Fruit fly (Drosophila melanogaster): Measurements from ENCODE around the gene bai.

Gene bai

dm6 chr3R:25049383-25049741 lies 10.2 kb downstream of the bai start, which contains the start of gene CG11791 (continued):
- TF ChIP-seq phol (tag; optimal IDR thresholded peaks at IDR 0.05) = peak; percentile 6
- TF ChIP-seq CG4404 (GFP tag; IDR thresholded peaks at IDR 0.05) = no peak
- no peak for TF ChIP-seq hkb (optimal IDR thresholded peaks at IDR 0.05)
- TF ChIP-seq hkb (GFP tag; IDR thresholded peaks at IDR 0.05) = no peak
- no peak for TF ChIP-seq nau (GFP tag; optimal IDR thresholded peaks at IDR 0.05)
- TF ChIP-seq CG33213 (GFP tag; optimal IDR thresholded peaks at IDR 0.05) = no peak
- no peak for TF ChIP-seq fd102C (GFP tag; optimal IDR thresholded peaks at IDR 0.05)
- TF ChIP-seq Dp (GFP tag; optimal IDR thresholded peaks at IDR 0.05) = peak; percentile 71
- no peak for TF ChIP-seq unpg (GFP tag; optimal IDR thresholded peaks at IDR 0.05)
- TF ChIP-seq pfk (GFP tag; optimal IDR thresholded peaks at IDR 0.05) = peak; percentile 95
- TF ChIP-seq Awh (GFP tag; IDR thresholded peaks at IDR 0.05) = no peak
- peak; percentile 95 for TF ChIP-seq CG1603 (tag; optimal IDR thresholded peaks at IDR 0.05)
- no peak for TF ChIP-seq CG1647 (GFP tag; optimal IDR thresholded peaks at IDR 0.05)
- no peak for TF ChIP-seq CG7357 (GFP tag; IDR thresholded peaks at IDR 0.05)

- TF ChIP-seq HLH3B (GFP tag; IDR thresholded peaks at IDR 0.05) = no peak
- TF ChIP-seq CG32767 (GFP tag; IDR thresholded peaks at IDR 0.05) = no peak
- no peak for TF ChIP-seq CG1792 (GFP tag; optimal IDR thresholded peaks at IDR 0.05)
- peak; percentile 34 for TF ChIP-seq CG12659 (GFP tag; optimal IDR thresholded peaks at IDR 0.05)
- TF ChIP-seq D19B (GFP tag; optimal IDR thresholded peaks at IDR 0.05) = no peak
- no peak for TF ChIP-seq CG1647 (GFP tag; optimal IDR thresholded peaks at IDR 0.05)
- no peak for TF ChIP-seq CG8359 (GFP tag; optimal IDR thresholded peaks at IDR 0.05; ENCODE audit: borderline replicate concordance)
- no peak for TF ChIP-seq pan (optimal IDR thresholded peaks at IDR 0.05)
- no peak for TF ChIP-seq pan (GFP tag; optimal IDR thresholded peaks at IDR 0.05 in 1 of 2, IDR thresholded peaks at IDR 0.05 in 1 of 2)
- TF ChIP-seq CG10321 (GFP tag; IDR thresholded peaks at IDR 0.05) = no peak
- no peak for TF ChIP-seq stc (GFP tag; IDR thresholded peaks at IDR 0.05)
- TF ChIP-seq fd3F (GFP tag; optimal IDR thresholded peaks at IDR 0.05) = no peak
- TF ChIP-seq CG15269 (tag; optimal IDR thresholded peaks at IDR 0.05) = no peak
- no peak for TF ChIP-seq CG11093 (GFP tag; IDR thresholded peaks at IDR 0.05)
- TF ChIP-seq E2f2 (GFP tag; IDR thresholded peaks at IDR 0.05) = no peak
- TF ChIP-seq CG4328 (GFP tag; optimal IDR thresholded peaks at IDR 0.05) = no peak
- no peak for TF ChIP-seq lilli (GFP tag; optimal IDR thresholded peaks at IDR 0.05)
- peak in 1 of 2 experiments; percentile 5 for TF ChIP-seq insv (GFP tag; optimal IDR thresholded peaks at IDR 0.05)
- TF ChIP-seq CG16815 (GFP tag; optimal IDR thresholded peaks at IDR 0.05) = no peak
- no peak for TF ChIP-seq CG5245 (GFP tag; optimal IDR thresholded peaks at IDR 0.05)
- no peak for TF ChIP-seq Six4 (GFP tag; optimal IDR thresholded peaks at IDR 0.05)
- no peak for TF ChIP-seq CG14965 (GFP tag; optimal IDR thresholded peaks at IDR 0.05; ENCODE audit: borderline replicate concordance)
- TF ChIP-seq Dbx (GFP tag; IDR thresholded peaks at IDR 0.05) = no peak
- no peak for TF ChIP-seq CG10366 (GFP tag; IDR thresholded peaks at IDR 0.05)
- TF ChIP-seq CG3838 (GFP tag; optimal IDR thresholded peaks at IDR 0.05) = no peak
- TF ChIP-seq Hand (GFP tag; optimal IDR thresholded peaks at IDR 0.05) = peak; percentile 55
- TF ChIP-seq CG32532 (GFP tag; IDR thresholded peaks at IDR 0.05) = no peak
- TF ChIP-seq CG11695 (GFP tag; IDR thresholded peaks at IDR 0.05) = no peak
- TF ChIP-seq CG9437 (GFP tag; optimal IDR thresholded peaks at IDR 0.05) = no peak
- no peak for TF ChIP-seq Drgx (GFP tag; IDR thresholded peaks at IDR 0.05)
- peak; percentile 8 for TF ChIP-seq CG10147 (GFP tag; optimal IDR thresholded peaks at IDR 0.05)
- TF ChIP-seq ash1 (GFP tag; optimal IDR thresholded peaks at IDR 0.05) = no peak
- TF ChIP-seq CG4424 (GFP tag; optimal IDR thresholded peaks at IDR 0.05) = no peak
- no peak for TF ChIP-seq ranshi (GFP tag; IDR thresholded peaks at IDR 0.05)
- no peak for TF ChIP-seq Chrac-16 (GFP tag; optimal IDR thresholded peaks at IDR 0.05)
- peak; percentile 73 for TF ChIP-seq HLHmδ (GFP tag; optimal IDR thresholded peaks at IDR 0.05)
- TF ChIP-seq repo (GFP tag; optimal IDR thresholded peaks at IDR 0.05) = no peak
These were observed 10.8 kb downstream of the bai start for dm6 chr3R:25049742-25050517.

All from whole organism, embryonic.